Fruit fly (Drosophila melanogaster): Measurements from ENCODE around the gene Idi.
A peak's percentile ranks its signal among the peaks of the same experiment; 100 is the strongest.

Gene Idi

DNA sequence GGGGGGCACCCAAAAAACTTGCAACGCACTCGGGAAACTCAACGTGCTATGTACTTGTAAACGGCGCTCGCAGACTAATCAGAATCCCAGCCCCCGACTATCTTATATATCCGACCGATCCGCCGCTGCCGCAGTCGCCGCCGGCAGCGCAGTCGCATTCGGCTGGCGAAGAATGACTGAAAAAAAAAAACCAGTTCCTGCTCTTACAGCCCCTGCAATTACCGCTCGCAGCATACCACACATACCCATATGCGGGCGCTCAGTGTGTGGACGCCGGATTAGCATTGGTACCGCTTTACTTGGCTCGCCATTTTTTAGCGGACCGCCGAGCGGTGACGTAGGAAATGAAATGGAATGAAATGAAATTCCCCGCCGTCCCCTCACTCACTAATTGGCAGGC, 32.8 kb upstream of the Idi start, which contains the start of gene e:
e (minus strand) TSS at position 79 of the 400 bp plus-strand sequence.
- no peak for TF ChIP-seq pdm3 (GFP tag; optimal IDR thresholded peaks at IDR 0.05)
- peak; percentile 59 for TF ChIP-seq Eip78C (GFP tag)

DNA sequence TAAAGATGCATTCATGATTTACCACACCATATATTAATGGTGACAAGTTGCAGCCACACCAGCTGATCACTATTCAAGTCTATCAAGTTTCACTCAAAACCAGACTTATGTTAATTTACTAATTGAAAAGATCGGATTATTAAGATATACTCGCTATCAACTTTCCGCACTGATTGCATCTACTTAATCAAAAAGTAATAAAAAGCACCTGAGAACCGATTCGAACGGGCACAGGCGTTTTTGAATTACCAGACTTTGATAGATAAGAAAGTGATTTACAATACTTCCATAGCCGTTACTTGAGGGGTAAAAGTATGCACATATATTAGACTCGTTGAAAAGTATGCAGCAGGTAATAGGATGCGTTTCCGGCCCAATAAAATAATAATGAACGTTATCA, 28.6 kb upstream of the Idi start:
- TF ChIP-seq CG11294 (GFP tag; IDR thresholded peaks at IDR 0.05) (no peak), fd59A (GFP tag; optimal IDR thresholded peaks at IDR 0.05) (no peak), fkh (GFP tag; optimal IDR thresholded peaks at IDR 0.05) (no peak), Lpt (GFP tag; optimal IDR thresholded peaks at IDR 0.05) (no peak), Ets96B (tag; optimal IDR thresholded peaks at IDR 0.05) (no peak), Met (GFP tag; optimal IDR thresholded peaks at IDR 0.05) (no peak), Hr4 (GFP tag; optimal IDR thresholded peaks at IDR 0.05) (no peak), CG3919 (GFP tag; optimal IDR thresholded peaks at IDR 0.05) (no peak), topi (GFP tag; optimal IDR thresholded peaks at IDR 0.05) (no peak), fd85E (GFP tag; optimal IDR thresholded peaks at IDR 0.05) (no peak), CG9139 (GFP tag; optimal IDR thresholded peaks at IDR 0.05) (no peak), dsx (GFP tag; optimal IDR thresholded peaks at IDR 0.05; ENCODE audit: poor library complexity, severe bottlenecking) (no peak), CG8119 (GFP tag; IDR thresholded peaks at IDR 0.05) (no peak), CG34406 (GFP tag; optimal IDR thresholded peaks at IDR 0.05) (no peak)

DNA sequence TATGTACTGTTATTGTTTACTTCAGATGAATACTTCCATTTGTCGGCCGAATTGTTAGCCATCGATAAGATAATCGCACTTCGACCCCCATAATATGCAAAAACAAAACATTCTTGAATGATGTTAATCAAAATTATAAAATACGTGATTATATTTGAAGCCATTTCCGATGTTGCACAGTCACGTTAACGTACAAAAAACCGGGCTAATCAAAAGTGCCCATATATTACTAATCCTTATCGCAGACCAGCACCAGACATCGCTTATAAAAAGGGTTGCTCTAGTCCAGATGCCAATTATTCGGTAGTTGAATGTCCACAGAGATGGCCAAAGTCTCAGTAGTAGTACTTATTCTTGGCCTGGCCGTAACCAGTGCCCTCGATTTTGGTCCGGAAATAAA, 27.6 kb upstream of the Idi start, which contains the start of gene CG5892:
CG5892 (plus strand) TSS at position 301 of the 400 bp plus-strand sequence.
- no peak for TF ChIP-seq Eip93F (GFP tag; optimal IDR thresholded peaks at IDR 0.05)
- TF ChIP-seq Ets21C (GFP tag; optimal IDR thresholded peaks at IDR 0.05), result no peak

DNA sequence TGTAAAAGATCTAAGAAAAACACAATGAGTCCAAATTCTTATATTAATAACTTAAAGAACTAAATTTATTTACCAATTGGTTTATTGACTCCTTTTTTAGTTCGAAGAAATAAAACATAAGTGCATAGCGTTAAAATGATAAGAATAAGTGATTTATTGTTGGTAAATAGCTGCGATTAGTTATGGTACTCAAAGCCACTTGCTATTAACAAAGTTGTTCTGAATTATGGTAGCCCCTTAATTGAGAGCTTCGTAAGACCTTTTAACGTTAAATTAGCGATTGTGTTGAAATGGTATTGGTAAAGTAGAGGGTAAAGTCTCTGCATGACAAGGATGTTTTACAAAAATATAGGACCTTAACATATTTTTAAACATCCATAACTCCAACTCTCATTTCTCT, 24.1 kb upstream of the Idi start:
- no peak for TF ChIP-seq fd85E (GFP tag; optimal IDR thresholded peaks at IDR 0.05)
- no peak for TF ChIP-seq pdm3 (GFP tag; optimal IDR thresholded peaks at IDR 0.05)
- no peak for TF ChIP-seq acj6 (GFP tag; optimal IDR thresholded peaks at IDR 0.05)
- TF ChIP-seq vri (GFP tag; optimal IDR thresholded peaks at IDR 0.05), result no peak
- TF ChIP-seq spab (GFP tag; optimal IDR thresholded peaks at IDR 0.05), result no peak
- no peak for TF ChIP-seq CG6854 (GFP tag; optimal IDR thresholded peaks at IDR 0.05)
- no peak for TF ChIP-seq CG8319 (GFP tag; optimal IDR thresholded peaks at IDR 0.05)
- no peak for TF ChIP-seq dac (GFP tag; optimal IDR thresholded peaks at IDR 0.05)
- TF ChIP-seq dsx (GFP tag; optimal IDR thresholded peaks at IDR 0.05; ENCODE audit: poor library complexity, severe bottlenecking), result no peak
- TF ChIP-seq CG32006 (GFP tag; optimal IDR thresholded peaks at IDR 0.05), result no peak
- TF ChIP-seq CG34406 (GFP tag; optimal IDR thresholded peaks at IDR 0.05), result no peak

DNA sequence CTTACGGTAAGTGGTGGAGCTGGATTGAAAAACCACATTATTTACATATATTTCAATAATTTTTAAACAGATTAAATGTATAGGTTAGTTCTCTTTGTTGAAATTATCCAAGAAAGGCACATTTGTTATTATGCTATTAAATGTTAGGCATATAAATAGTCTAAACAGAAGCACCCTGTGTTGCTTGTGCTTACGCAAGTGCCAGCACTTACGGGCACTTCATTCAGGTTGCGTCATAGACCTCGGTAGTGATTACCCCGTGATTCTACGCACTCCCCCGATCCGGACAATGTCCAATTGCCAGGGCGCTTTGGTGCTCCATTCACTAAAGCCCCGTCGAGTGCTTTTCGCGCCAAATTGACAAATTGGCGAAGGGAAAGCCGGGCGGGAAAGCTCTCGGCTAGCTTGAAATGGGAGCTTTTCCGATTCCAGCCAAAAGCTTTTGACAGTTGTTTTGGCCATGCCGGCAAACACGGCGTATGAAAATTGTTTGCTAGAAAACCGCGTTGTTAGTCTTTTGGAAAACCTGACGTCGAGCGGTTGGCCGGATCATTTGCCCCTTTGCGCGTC, 23.3 kb upstream of the Idi start, which contains the start of gene ETHR:
ETHR (plus strand) TSS at position 520 of the 570 bp plus-strand sequence.
- TF ChIP-seq OdsH (GFP tag; optimal IDR thresholded peaks at IDR 0.05), result no peak
- TF ChIP-seq CG8119 (GFP tag; IDR thresholded peaks at IDR 0.05), result peak; percentile 31; the same call in 1 of the 3 replicates
- TF ChIP-seq vri (GFP tag; optimal IDR thresholded peaks at IDR 0.05), result peak; percentile 93
- TF ChIP-seq CG34406 (GFP tag; optimal IDR thresholded peaks at IDR 0.05), result peak; percentile 28
- no peak for TF ChIP-seq Sox102F (GFP tag; optimal IDR thresholded peaks at IDR 0.05)
- TF ChIP-seq CG11294 (GFP tag; IDR thresholded peaks at IDR 0.05), result peak; percentile 9; the same call in 1 of the 2 replicates
- peak; percentile 15 for TF ChIP-seq CG3919 (GFP tag; optimal IDR thresholded peaks at IDR 0.05)
- no peak for TF ChIP-seq esn (GFP tag; optimal IDR thresholded peaks at IDR 0.05)
- no peak for TF ChIP-seq Eip75B (GFP tag; optimal IDR thresholded peaks at IDR 0.05)
- peak; percentile 8 for TF ChIP-seq CG32006 (GFP tag; optimal IDR thresholded peaks at IDR 0.05)
- TF ChIP-seq spab (GFP tag; optimal IDR thresholded peaks at IDR 0.05), result no peak
- TF ChIP-seq Hr4 (GFP tag; optimal IDR thresholded peaks at IDR 0.05), result peak; percentile 31
- peak; percentile 2 for TF ChIP-seq CG6276 (GFP tag; optimal IDR thresholded peaks at IDR 0.05)
- TF ChIP-seq CG1621 (tag; optimal IDR thresholded peaks at IDR 0.05), result no peak
- TF ChIP-seq svp (GFP tag), result no peak
- TF ChIP-seq fkh (GFP tag; optimal IDR thresholded peaks at IDR 0.05), result peak; percentile 15
- peak; percentile 2 for TF ChIP-seq CG8632 (GFP tag; optimal IDR thresholded peaks at IDR 0.05)
- 0 out of 3 replicates have a peak, but pooled peaks have one; percentile 37 for TF ChIP-seq eg (GFP tag; IDR thresholded peaks at IDR 0.05)
- peak; percentile 4 for TF ChIP-seq Met (GFP tag; optimal IDR thresholded peaks at IDR 0.05)
- peak; percentile 50; the same call in 2 of the 3 replicates for TF ChIP-seq CG6163 (GFP tag; IDR thresholded peaks at IDR 0.05)
- TF ChIP-seq CG16779 (tag; optimal IDR thresholded peaks at IDR 0.05), result peak; percentile 86
- peak; percentile 3 for TF ChIP-seq achi (GFP tag; optimal IDR thresholded peaks at IDR 0.05)
- TF ChIP-seq CG6792 (GFP tag; optimal IDR thresholded peaks at IDR 0.05), result peak; percentile 1
- peak; percentile 26 for TF ChIP-seq pdm3 (GFP tag; optimal IDR thresholded peaks at IDR 0.05)
- TF ChIP-seq Eip78C (GFP tag), result peak; percentile 84
- TF ChIP-seq net (GFP tag; optimal IDR thresholded peaks at IDR 0.05), result peak; percentile 29
